Fruit fly (Drosophila melanogaster): ENCODE results near the gene CG3397.

CG3397 gene

dm6 chr3R:11962739-11963214 is 21.6 kb downstream of the CG3397 start, which contains the start of the genes CG3281 and aurA (continued):
- TF ChIP-seq usp (GFP tag; optimal IDR thresholded peaks at IDR 0.05) (no peak), ara (GFP tag; IDR thresholded peaks at IDR 0.05) (peak; percentile 40; the same call in 1 of the 2 replicates), shn (GFP tag; optimal IDR thresholded peaks at IDR 0.05) (peak; percentile 80), Ets65A (GFP tag) (peak; percentile 96), CG10565 (GFP tag; optimal IDR thresholded peaks at IDR 0.05) (peak; percentile 20), CG10959 (GFP tag; IDR thresholded peaks at IDR 0.05) (no peak), luna (GFP tag; optimal IDR thresholded peaks at IDR 0.05) (peak; percentile 55), CG13123 (GFP tag; optimal IDR thresholded peaks at IDR 0.05) (peak; percentile 60), lab (GFP tag; optimal IDR thresholded peaks at IDR 0.05) (no peak), peb (GFP tag; IDR thresholded peaks at IDR 0.05) (no peak), H15 (GFP tag; IDR thresholded peaks at IDR 0.05) (peak; percentile 38; the same call in 1 of the 3 replicates), ham (GFP tag; IDR thresholded peaks at IDR 0.05) (no peak), CG6254 (GFP tag; optimal IDR thresholded peaks at IDR 0.05) (no peak), bab2 (GFP tag; optimal IDR thresholded peaks at IDR 0.05) (peak; percentile 81), CG7271 (tag; optimal IDR thresholded peaks at IDR 0.05) (peak; percentile 49), psq (GFP tag; optimal IDR thresholded peaks at IDR 0.05) (peak; percentile 49), sqz (GFP tag; optimal IDR thresholded peaks at IDR 0.05) (peak; percentile 73), CG6175 (GFP tag; IDR thresholded peaks at IDR 0.05) (no peak), Chrac-16 (GFP tag; optimal IDR thresholded peaks at IDR 0.05) (peak; percentile 83), Mrtf (GFP tag; IDR thresholded peaks at IDR 0.05) (no peak), CG14050 (GFP tag; IDR thresholded peaks at IDR 0.05) (peak; percentile 34; the same call in 1 of the 3 replicates), lov (optimal IDR thresholded peaks at IDR 0.05) (no peak), lov (GFP tag; IDR thresholded peaks at IDR 0.05) (no peak), lilli (GFP tag; optimal IDR thresholded peaks at IDR 0.05) (peak; percentile 79), da (GFP tag; optimal IDR thresholded peaks at IDR 0.05) (no peak), stwl (tag; optimal IDR thresholded peaks at IDR 0.05) (peak; percentile 92), CG6683 (GFP tag; optimal IDR thresholded peaks at IDR 0.05) (no peak), CG18011 (GFP tag; optimal IDR thresholded peaks at IDR 0.05) (peak; percentile 47), CG6791 (GFP tag; IDR thresholded peaks at IDR 0.05; ENCODE audit: partially characterized antibody) (peak; percentile 92), CG11696 (GFP tag; IDR thresholded peaks at IDR 0.05) (no peak), CG9215 (GFP tag; IDR thresholded peaks at IDR 0.05) (peak; percentile 84), yki (optimal IDR thresholded peaks at IDR 0.05) (peak; percentile 48), tx (GFP tag; optimal IDR thresholded peaks at IDR 0.05) (peak; percentile 73), br (optimal IDR thresholded peaks at IDR 0.05) (no peak), vfl (GFP tag; optimal IDR thresholded peaks at IDR 0.05) (peak; percentile 67), E2f1 (GFP tag; IDR thresholded peaks at IDR 0.05) (peak; percentile 38), Ravus (GFP tag; IDR thresholded peaks at IDR 0.05) (no peak), insv (GFP tag; optimal IDR thresholded peaks at IDR 0.05) (peak in 1 of 2 experiments; percentile 33), Fer3 (tag; optimal IDR thresholded peaks at IDR 0.05) (peak; percentile 47), zf30C (GFP tag; optimal IDR thresholded peaks at IDR 0.05) (no peak), zfh2 (GFP tag; optimal IDR thresholded peaks at IDR 0.05) (peak; percentile 85), fu2 (GFP tag; optimal IDR thresholded peaks at IDR 0.05) (peak; percentile 76), CG11398 (GFP tag; optimal IDR thresholded peaks at IDR 0.05) (peak; percentile 66), unc-4 (GFP tag; IDR thresholded peaks at IDR 0.05; ENCODE audit: partially characterized antibody) (peak; percentile 96), CG3838 (GFP tag; optimal IDR thresholded peaks at IDR 0.05) (peak; percentile 14), fd96Cb (tag; optimal IDR thresholded peaks at IDR 0.05) (peak; percentile 24), CG4707 (GFP tag; optimal IDR thresholded peaks at IDR 0.05) (no peak), gsb (GFP tag; IDR thresholded peaks at IDR 0.05) (no peak), CG2889 (GFP tag; IDR thresholded peaks at IDR 0.05) (no peak), CG43689 (GFP tag; IDR thresholded peaks at IDR 0.05) (no peak), CG15696 (tag; optimal IDR thresholded peaks at IDR 0.05) (peak; percentile 69), CG12104 (GFP tag; optimal IDR thresholded peaks at IDR 0.05) (peak; percentile 46), Elba2 (GFP tag; optimal IDR thresholded peaks at IDR 0.05) (peak; percentile 84)
